Fruit fly (Drosophila melanogaster): ENCODE measurements around the gene CG14223.
A peak's percentile ranks its signal among the peaks of the same experiment; 100 is the strongest.

The CG14223 gene

DNA sequence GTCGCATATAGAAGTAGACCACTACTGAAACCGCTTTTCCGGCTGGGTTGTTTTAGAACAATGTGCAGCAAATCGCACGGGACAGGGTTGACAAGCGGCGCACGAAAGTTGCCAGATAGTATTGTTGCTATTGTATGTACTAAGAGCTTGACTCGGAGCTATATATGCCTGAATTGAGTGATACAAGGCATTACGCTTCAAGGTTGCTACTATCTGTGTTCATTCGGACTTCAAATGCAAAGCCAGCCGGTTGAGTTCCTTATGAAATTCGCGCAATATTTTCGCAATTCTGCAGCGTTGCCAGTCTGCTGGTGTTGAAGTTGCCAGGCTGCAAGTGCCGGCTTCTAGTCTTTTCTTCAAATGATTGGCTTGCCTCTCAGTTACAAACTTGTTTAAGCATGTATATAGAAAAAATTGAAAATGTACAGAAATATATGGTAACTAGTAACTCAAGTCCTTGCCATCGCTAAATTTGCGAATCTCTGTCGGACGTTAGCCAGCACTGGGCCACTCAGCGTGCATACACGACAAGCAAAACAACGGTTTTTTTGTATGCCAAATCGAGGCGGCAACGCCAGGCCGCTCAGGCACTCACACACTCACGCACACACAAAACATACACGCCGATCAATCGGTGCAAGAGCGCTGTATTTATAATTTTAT lies 11.9 kb downstream of the CG14223 start, which contains the start of the genes Ranbp21 and Elys (continued):
- TF ChIP-seq bbx (GFP tag; IDR thresholded peaks at IDR 0.05; ENCODE audit: partially characterized antibody) (0 out of 2 replicates have a peak, but pooled peaks have one; percentile 12), ken (GFP tag; IDR thresholded peaks at IDR 0.05) (peak; percentile 72; the same call in 2 of the 3 replicates), CG11695 (GFP tag; IDR thresholded peaks at IDR 0.05) (peak; percentile 46; the same call in 1 of the 3 replicates), pho (GFP tag; optimal IDR thresholded peaks at IDR 0.05) (peak; percentile 53), Stat92E (GFP tag; optimal IDR thresholded peaks at IDR 0.05) (no peak), jing (GFP tag; optimal IDR thresholded peaks at IDR 0.05) (no peak), CG8089 (GFP tag; optimal IDR thresholded peaks at IDR 0.05) (peak; percentile 38), z (GFP tag; IDR thresholded peaks at IDR 0.05) (no peak), unc-4 (GFP tag; IDR thresholded peaks at IDR 0.05; ENCODE audit: partially characterized antibody) (peak; percentile 44; the same call in 1 of the 2 replicates), CG1233 (GFP tag; optimal IDR thresholded peaks at IDR 0.05) (peak; percentile 23), zfh2 (GFP tag; optimal IDR thresholded peaks at IDR 0.05) (peak; percentile 75), gfzf (GFP tag; optimal IDR thresholded peaks at IDR 0.05) (peak; percentile 28), cg (GFP tag; optimal IDR thresholded peaks at IDR 0.05) (peak; percentile 69), CG10959 (GFP tag; IDR thresholded peaks at IDR 0.05) (peak; percentile 39; the same call in 1 of the 2 replicates), Camta (GFP tag; optimal IDR thresholded peaks at IDR 0.05) (peak; percentile 23), chinmo (GFP tag; IDR thresholded peaks at IDR 0.05; ENCODE audit: partially characterized antibody) (0 out of 4 replicates have a peak, but pooled peaks have one; percentile 34), CG17829 (tag; optimal IDR thresholded peaks at IDR 0.05) (peak; percentile 33), CG5245 (GFP tag; optimal IDR thresholded peaks at IDR 0.05) (peak; percentile 28), caup (GFP tag; optimal IDR thresholded peaks at IDR 0.05; ENCODE audit: severe bottlenecking) (no peak), CG6683 (GFP tag; optimal IDR thresholded peaks at IDR 0.05) (no peak), NC2α (GFP tag; optimal IDR thresholded peaks at IDR 0.05) (no peak), vvl (GFP tag; IDR thresholded peaks at IDR 0.05) (peak; percentile 54), wor (GFP tag; IDR thresholded peaks at IDR 0.05) (0 out of 2 replicates have a peak, but pooled peaks have one; percentile 39), CG30431 (GFP tag; optimal IDR thresholded peaks at IDR 0.05) (peak; percentile 15), E2f1 (GFP tag; IDR thresholded peaks at IDR 0.05) (peak; percentile 42; the same call in 1 of the 2 replicates), zfh1 (GFP tag; IDR thresholded peaks at IDR 0.05) (peak; percentile 66; the same call in 2 of the 3 replicates), dpn (GFP tag; optimal IDR thresholded peaks at IDR 0.05) (peak; percentile 69 to 70), Ets65A (GFP tag) (peak; percentile 96), CG2202 (tag; optimal IDR thresholded peaks at IDR 0.05) (no peak), CG9817 (tag; optimal IDR thresholded peaks at IDR 0.05) (peak; percentile 50), Trl (optimal IDR thresholded peaks at IDR 0.05) (peak in 1 of 2 experiments; percentile 25), Trl (GFP tag; optimal IDR thresholded peaks at IDR 0.05) (peak; percentile 44), HmgD (GFP tag; optimal IDR thresholded peaks at IDR 0.05) (peak; percentile 40), jumu (GFP tag; optimal IDR thresholded peaks at IDR 0.05) (peak; percentile 78), lmd (GFP tag; IDR thresholded peaks at IDR 0.05) (peak; percentile 61), CG17802 (tag; optimal IDR thresholded peaks at IDR 0.05) (peak; percentile 20), CG8924 (tag; optimal IDR thresholded peaks at IDR 0.05) (peak; percentile 21), CG4820 (GFP tag; optimal IDR thresholded peaks at IDR 0.05) (peak; percentile 16), cas (GFP tag; IDR thresholded peaks at IDR 0.05) (no peak), croc (GFP tag; conservative IDR thresholded peaks at IDR 0.05) (no peak), ci (GFP tag; IDR thresholded peaks at IDR 0.05) (peak; percentile 56; the same call in 1 of the 3 replicates), Tbp (GFP tag; optimal IDR thresholded peaks at IDR 0.05) (no peak), CG8388 (GFP tag; optimal IDR thresholded peaks at IDR 0.05) (peak; percentile 20), Xrp1 (GFP tag; IDR thresholded peaks at IDR 0.05) (peak; percentile 60), bsh (GFP tag; optimal IDR thresholded peaks at IDR 0.05) (peak in 1 of 2 experiments; percentile 31), Ssrp (tag; optimal IDR thresholded peaks at IDR 0.05) (peak; percentile 36), CG10267 (tag; optimal IDR thresholded peaks at IDR 0.05) (peak; percentile 93), Pdp1 (GFP tag; optimal IDR thresholded peaks at IDR 0.05) (peak; percentile 44 to 61), Hsf (GFP tag; optimal IDR thresholded peaks at IDR 0.05) (peak; percentile 69)

All from whole organism, embryonic.